Fruit fly (Drosophila melanogaster) whole organism, embryonic: ENCODE results near the gene RpS29.

Experiments used
- CG11456 ChIP-seq: fragments of 200-800 bp; sonication (Bioruptor generic); IDR thresholded peaks from 3 replicates; pipeline ENCODE4 v1.3.6; 2022; ENCODE audit warnings: missing biosample characterization, missing genetic modification characterization
- CG12104 ChIP-seq: fragments of 200-800 bp; sonication (Bioruptor generic); optimal IDR thresholded peaks from 3 replicates; lab custom pipeline; 2016; ENCODE audit warnings: missing biosample characterization, missing genetic modification characterization
- CG12659 ChIP-seq: fragments of 200-800 bp; sonication (Bioruptor generic); optimal IDR thresholded peaks from 3 replicates; lab custom pipeline; 2017; ENCODE audit warnings: mild to moderate bottlenecking, missing biosample characterization, missing genetic modification reagents, missing genetic modification characterization
- CG15601 ChIP-seq: fragments of 200-800 bp; sonication (Bioruptor generic); optimal IDR thresholded peaks from 3 replicates; lab custom pipeline; 2019; ENCODE audit warnings: missing biosample characterization, mild to moderate bottlenecking, missing genetic modification characterization, moderate library complexity
- CG17385 ChIP-seq: fragments of 200-800 bp; sonication (Bioruptor generic); optimal IDR thresholded peaks from 3 replicates; lab custom pipeline; 2018; ENCODE audit warnings: missing biosample characterization, mild to moderate bottlenecking, missing genetic modification characterization
- CG17802 ChIP-seq: fragments of 200-800 bp; sonication (Bioruptor generic); optimal IDR thresholded peaks from 2 replicates; lab custom pipeline; 2018; ENCODE audit warnings: missing biosample characterization, mild to moderate bottlenecking, missing genetic modification characterization, moderate library complexity
- CG17829 ChIP-seq: fragments of 200-800 bp; optimal IDR thresholded peaks from 2 replicates; lab custom pipeline; 2019; ENCODE audit warnings: missing biosample characterization, mild to moderate bottlenecking, missing genetic modification characterization, moderate library complexity
- CG18476 ChIP-seq: fragments of 200-800 bp; sonication (Bioruptor generic); optimal IDR thresholded peaks from 2 replicates; lab custom pipeline; 2016; ENCODE audit warnings: missing biosample characterization, mild to moderate bottlenecking, missing genetic modification characterization
- CG2116 ChIP-seq: fragments of 200-800 bp; sonication (Bioruptor generic); optimal IDR thresholded peaks from 3 replicates; lab custom pipeline; 2018; ENCODE audit warnings: missing biosample characterization, mild to moderate bottlenecking, missing genetic modification characterization
- CG30020 ChIP-seq: fragments of 200-800 bp; optimal IDR thresholded peaks from 2 replicates; lab custom pipeline; 2019; ENCODE audit warnings: missing biosample characterization, mild to moderate bottlenecking, missing genetic modification characterization, moderate library complexity
- CG31365 ChIP-seq: fragments of 200-800 bp; sonication (Bioruptor generic); optimal IDR thresholded peaks from 2 replicates; lab custom pipeline; 2018; ENCODE audit warnings: missing biosample characterization, mild to moderate bottlenecking, missing genetic modification characterization
- CG31388 ChIP-seq: fragments of 200-800 bp; sonication (Bioruptor generic); optimal IDR thresholded peaks from 2 replicates; lab custom pipeline; 2016; ENCODE audit warnings: missing biosample characterization, missing genetic modification characterization
- CG34422 ChIP-seq: fragments of 200-800 bp; sonication (Bioruptor generic); IDR thresholded peaks from 3 replicates; pipeline ENCODE4 v1.3.6; 2022; ENCODE audit warnings: missing biosample characterization, missing genetic modification characterization
- CG6689 ChIP-seq: fragments of 200-800 bp; sonication (Bioruptor generic); IDR thresholded peaks from 2 replicates; pipeline ENCODE4 v1.3.6; 2022; ENCODE audit warnings: missing biosample characterization, missing genetic modification characterization
- CG6813 ChIP-seq: fragments of 200-800 bp; sonication (Bioruptor generic); optimal IDR thresholded peaks from 2 replicates; lab custom pipeline; 2017; ENCODE audit warnings: missing biosample characterization, missing genetic modification characterization, mild to moderate bottlenecking, moderate library complexity, missing genetic modification reagents
- CG7745 ChIP-seq: fragments of 200-800 bp; sonication (Bioruptor generic); optimal IDR thresholded peaks from 2 replicates; lab custom pipeline; 2018; ENCODE audit warnings: missing biosample characterization, mild to moderate bottlenecking, missing genetic modification characterization, moderate library complexity
- CG8388 ChIP-seq: fragments of 200-800 bp; sonication (Bioruptor generic); optimal IDR thresholded peaks from 2 replicates; lab custom pipeline; 2019; ENCODE audit warnings: missing biosample characterization, mild to moderate bottlenecking, missing genetic modification characterization, moderate library complexity
- CG9727 ChIP-seq: fragments of 200-800 bp; sonication (Bioruptor generic); optimal IDR thresholded peaks from 3 replicates; lab custom pipeline; 2017; ENCODE audit warnings: missing biosample characterization, mild to moderate bottlenecking, missing genetic modification characterization
- D19A ChIP-seq: fragments of 200-800 bp; optimal IDR thresholded peaks from 3 replicates; lab custom pipeline; 2019; ENCODE audit warnings: missing biosample characterization, mild to moderate bottlenecking, missing genetic modification characterization, moderate library complexity
- Dad ChIP-seq: fragments of 200-800 bp; sonication (Bioruptor generic); optimal IDR thresholded peaks from 3 replicates; lab custom pipeline; 2016; ENCODE audit warnings: missing biosample characterization, missing genetic modification characterization
- HLH4C ChIP-seq: fragments of 200-800 bp; sonication (Bioruptor generic); IDR thresholded peaks from 3 replicates; pipeline ENCODE4 v1.3.6; 2022; ENCODE audit warnings: missing biosample characterization, missing genetic modification characterization; ENCODE audit not compliant: partially characterized antibody
- HmgZ ChIP-seq: fragments of 200-800 bp; sonication (Bioruptor generic); optimal IDR thresholded peaks from 2 replicates; lab custom pipeline; 2018; ENCODE audit warnings: missing biosample characterization, mild to moderate bottlenecking, missing genetic modification characterization
- Lhr ChIP-seq: fragments of 200-800 bp; sonication (Bioruptor generic); optimal IDR thresholded peaks from 3 replicates; lab custom pipeline; 2017; ENCODE audit warnings: mild to moderate bottlenecking, missing biosample characterization, missing genetic modification reagents, missing genetic modification characterization
- MESR4 ChIP-seq: fragments of 200-800 bp; sonication (Bioruptor generic); optimal IDR thresholded peaks from 2 replicates; lab custom pipeline; 2018; ENCODE audit warnings: missing biosample characterization, mild to moderate bottlenecking, missing genetic modification characterization, moderate library complexity
- Max ChIP-seq: fragments of 200-800 bp; sonication (Bioruptor generic); optimal IDR thresholded peaks from 2 replicates; lab custom pipeline; 2016; ENCODE audit warnings: missing biosample characterization, mild to moderate bottlenecking, missing genetic modification characterization
- NC2α ChIP-seq: fragments of 200-800 bp; sonication (Bioruptor generic); optimal IDR thresholded peaks from 2 replicates; lab custom pipeline; 2016; ENCODE audit warnings: missing biosample characterization, missing genetic modification characterization
- Opbp ChIP-seq: fragments of 200-800 bp; sonication (Bioruptor generic); IDR thresholded peaks from 3 replicates; pipeline ENCODE4 v1.3.6; 2022; ENCODE audit warnings: missing biosample characterization, missing genetic modification characterization; ENCODE audit not compliant: partially characterized antibody
- Optix ChIP-seq: fragments of 200-800 bp; sonication (Bioruptor generic); IDR thresholded peaks from 3 replicates; pipeline ENCODE4 v1.3.6; 2022; ENCODE audit warnings: missing biosample characterization, missing genetic modification characterization
- TFAM ChIP-seq: fragments of 200-800 bp; sonication (Bioruptor generic); optimal IDR thresholded peaks from 2 replicates; lab custom pipeline; 2017; ENCODE audit warnings: missing biosample characterization, missing genetic modification characterization, inconsistent platforms
- ash1 ChIP-seq: fragments of 200-800 bp; sonication (Bioruptor generic); optimal IDR thresholded peaks from 2 replicates; lab custom pipeline; 2018; ENCODE audit warnings: missing biosample characterization, mild to moderate bottlenecking, missing genetic modification characterization
- cg ChIP-seq: fragments of 200-800 bp; sonication (Bioruptor generic); optimal IDR thresholded peaks from 3 replicates; lab custom pipeline; 2019; ENCODE audit warnings: missing biosample characterization, mild to moderate bottlenecking, missing genetic modification characterization, moderate library complexity
- chn ChIP-seq: fragments of 200-800 bp; sonication (Bioruptor generic); optimal IDR thresholded peaks from 2 replicates; lab custom pipeline; 2016; ENCODE audit warnings: missing biosample characterization, missing genetic modification characterization
- cwo ChIP-seq: fragments of 200-800 bp; sonication (Bioruptor generic); optimal IDR thresholded peaks from 3 replicates; lab custom pipeline; 2017; ENCODE audit warnings: missing biosample characterization, missing genetic modification characterization, mild to moderate bottlenecking, moderate library complexity, missing genetic modification reagents
- ewg ChIP-seq: fragments of 200-800 bp; sonication (Bioruptor generic); optimal IDR thresholded peaks from 3 replicates; lab custom pipeline; 2017; ENCODE audit warnings: mild to moderate bottlenecking, missing biosample characterization, missing genetic modification reagents, missing genetic modification characterization
- eyg ChIP-seq: fragments of 200-800 bp; sonication (Bioruptor generic); optimal IDR thresholded peaks from 3 replicates; lab custom pipeline; 2016; ENCODE audit warnings: missing biosample characterization, missing genetic modification characterization
- h ChIP-seq: fragments of >200 bp; optimal IDR thresholded peaks from 2 replicates; lab custom pipeline; 2017
- hth ChIP-seq: fragments of >200 bp; optimal IDR thresholded peaks from 2 replicates; lab custom pipeline; 2017; ENCODE audit warnings: inconsistent platforms
- nom ChIP-seq: fragments of 200-800 bp; sonication (Bioruptor generic); optimal IDR thresholded peaks from 2 replicates; lab custom pipeline; 2017; ENCODE audit warnings: missing biosample characterization, missing genetic modification characterization, mild to moderate bottlenecking, moderate library complexity, missing genetic modification reagents
- run ChIP-seq: fragments of 200-800 bp; sonication (Bioruptor generic); optimal IDR thresholded peaks from 3 replicates; lab custom pipeline; 2018; ENCODE audit warnings: missing biosample characterization, mild to moderate bottlenecking, missing genetic modification characterization
- tgo ChIP-seq: fragments of 200-800 bp; sonication (Bioruptor generic); IDR thresholded peaks from 3 replicates; pipeline ENCODE4 v1.3.6; 2022; ENCODE audit warnings: missing biosample characterization, missing genetic modification characterization
- tna ChIP-seq: fragments of 200-800 bp; sonication (Bioruptor generic); IDR thresholded peaks from 2 replicates; pipeline ENCODE4 v1.3.6; 2022; ENCODE audit warnings: missing biosample characterization, missing genetic modification characterization; ENCODE audit not compliant: partially characterized antibody
- tx ChIP-seq: fragments of 200-800 bp; sonication (Bioruptor generic); optimal IDR thresholded peaks from 2 replicates; lab custom pipeline; 2016; ENCODE audit warnings: missing biosample characterization, missing genetic modification characterization
- zfh1 ChIP-seq: fragments of 200-800 bp; sonication (Bioruptor generic); IDR thresholded peaks from 3 replicates; pipeline ENCODE4 v1.3.6; 2022; ENCODE audit warnings: missing biosample characterization, missing genetic modification characterization

Gene RpS29

dm6 chr3R:9808946-9809545 lies 31.2 kb downstream of the RpS29 start, which contains the start of gene FBXO11 (continued):
- TF ChIP-seq Max (GFP tag; lab: Kevin White, UChicago) (peak; percentile 29), CG6689 (GFP tag; lab: Robert Waterston, UW) (no peak), CG31365 (tag; lab: Kevin White, UChicago) (no peak), CG30020 (peak; percentile 30), CG12659 (GFP tag; lab: Kevin White, UChicago) (peak; percentile 69), MESR4 (peak; percentile 98), nom (GFP tag; lab: Kevin White, UChicago) (peak; percentile 90), CG12104 (GFP tag; lab: Kevin White, UChicago) (no peak), CG2116 (GFP tag; lab: Kevin White, UChicago) (peak; percentile 67), tx (no peak), CG7745 (tag; lab: Kevin White, UChicago) (no peak), h (lab: Kevin White, UChicago) (no peak), ash1 (GFP tag; lab: Kevin White, UChicago) (no peak), Opbp (0 out of 3 replicates have a peak, but pooled peaks have one; percentile 34), tgo (GFP tag; lab: Robert Waterston, UW) (no peak), HmgZ (peak; percentile 34), chn (GFP tag; lab: Kevin White, UChicago) (no peak), CG8388 (GFP tag; lab: Kevin White, UChicago) (no peak), CG6813 (GFP tag; lab: Kevin White, UChicago) (no peak), NC2α (GFP tag; lab: Kevin White, UChicago) (no peak), hth (no peak), cg (GFP tag; lab: Kevin White, UChicago) (peak; percentile 94), eyg (GFP tag; lab: Kevin White, UChicago) (no peak), Lhr (GFP tag; lab: Kevin White, UChicago) (peak; percentile 52), TFAM (GFP tag; lab: Kevin White, UChicago) (no peak), D19A (tag; lab: Kevin White, UChicago) (no peak), CG9727 (peak; percentile 2), cwo (GFP tag; lab: Kevin White, UChicago) (no peak), Optix (GFP tag; lab: Robert Waterston, UW) (no peak), Dad (GFP tag; lab: Kevin White, UChicago) (no peak), ewg (no peak), CG15601 (tag; lab: Kevin White, UChicago) (peak; percentile 45), run (peak; percentile 47), CG17802 (tag; lab: Kevin White, UChicago) (no peak), CG17385 (GFP tag; lab: Kevin White, UChicago) (peak; percentile 24), tna (GFP tag; lab: Robert Waterston, UW) (no peak), CG34422 (GFP tag; lab: Robert Waterston, UW) (peak; percentile 79; the same call in 1 of the 3 replicates), HLH4C (GFP tag; lab: Robert Waterston, UW) (peak; percentile 52; the same call in 2 of the 3 replicates), CG11456 (GFP tag; lab: Robert Waterston, UW) (no peak), CG31388 (GFP tag; lab: Kevin White, UChicago) (no peak), CG18476 (GFP tag; lab: Kevin White, UChicago) (no peak), CG17829 (peak; percentile 11), zfh1 (GFP tag; lab: Robert Waterston, UW) (no peak)
